Fruit fly (Drosophila melanogaster) ovary, adult (tissue): Measurements from ENCODE around the gene Argp.
A peak's percentile ranks its signal among the peaks of the same experiment; 100 is the strongest.

Source experiments
- CG17801 ChIP-seq: fragments of 200-800 bp; optimal IDR thresholded peaks from 2 replicates; lab custom pipeline; 2019; ENCODE audit warnings: missing biosample characterization, mild to moderate bottlenecking, missing genetic modification characterization, moderate library complexity; ENCODE audit not compliant: partially characterized antibody

Gene Argp

DNA sequence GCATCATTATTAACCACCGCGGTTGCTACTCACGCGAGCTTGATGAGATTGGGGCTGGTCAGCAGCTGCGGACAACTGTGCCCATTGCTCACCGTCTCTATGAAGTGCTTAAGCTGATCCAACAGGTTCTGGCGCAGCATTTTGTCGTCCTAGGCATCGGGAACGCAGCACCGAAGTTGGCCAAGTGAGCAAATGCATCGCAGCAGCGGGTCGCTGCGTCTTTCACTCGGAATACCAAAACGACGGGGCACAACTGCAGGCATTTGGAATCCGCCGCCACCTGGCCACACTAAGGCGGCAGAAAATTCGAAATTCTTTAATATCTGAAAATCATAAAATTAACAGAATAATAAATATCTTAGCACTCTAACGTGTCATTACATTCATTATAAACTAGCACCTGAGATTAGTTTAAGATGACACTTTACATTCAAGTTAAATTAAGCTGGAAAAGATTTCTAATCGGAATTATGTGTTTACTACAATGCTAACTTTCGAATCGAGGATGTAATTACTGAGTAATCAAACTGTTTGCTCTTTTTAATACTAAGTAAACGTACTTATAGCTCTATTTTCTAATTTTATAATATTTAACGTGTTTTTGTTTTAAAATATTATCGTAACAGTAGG, 26.6 kb downstream of the Argp start:
- no peak for TF ChIP-seq CG17801 (GFP tag; lab: Kevin White, UChicago)

- TF ChIP-seq CG17801 (GFP tag; lab: Kevin White, UChicago) = no peak
Measured at dm6 chr3R:13676137-13677086, 33.3 kb downstream of the Argp start, which contains the start of the genes Lkb1 and CG9588. Gene Lkb1 (plus strand): TSS chr3R:13676549. Gene CG9588 (minus strand): TSS chr3R:13676681.

- no peak for TF ChIP-seq CG17801 (GFP tag; lab: Kevin White, UChicago)
Measured at dm6 chr3R:13674492-13675033, 35.2 kb downstream of the Argp start, which contains the start of gene Task6. Gene Task6 (minus strand): TSS chr3R:13674542.

dm6 chr3R:13672898-13673297, 36.8 kb downstream of the Argp start:
- TF ChIP-seq CG17801 (GFP tag; lab: Kevin White, UChicago) = no peak

- TF ChIP-seq CG17801 (GFP tag; lab: Kevin White, UChicago) = no peak
Measured at dm6 chr3R:13665992-13666391, 43.7 kb downstream of the Argp start.

DNA sequence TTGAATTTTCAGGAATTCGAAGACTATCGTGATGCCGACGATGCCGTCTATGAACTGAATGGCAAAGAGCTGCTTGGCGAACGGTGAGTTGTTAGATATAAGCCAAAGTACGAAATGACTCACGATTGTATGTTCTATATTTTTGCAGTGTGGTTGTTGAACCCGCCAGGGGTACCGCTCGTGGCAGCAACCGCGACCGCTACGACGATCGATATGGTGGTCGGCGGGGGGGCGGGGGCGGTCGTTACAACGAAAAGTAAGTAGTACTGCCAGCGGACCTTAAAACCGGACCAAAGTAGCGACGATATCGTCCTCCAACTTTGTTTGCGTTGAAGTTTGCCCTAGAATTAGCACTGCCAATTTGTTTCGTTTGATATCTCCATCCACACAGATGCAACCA, 47.6 kb downstream of the Argp start:
- TF ChIP-seq CG17801 (GFP tag; lab: Kevin White, UChicago) = no peak

DNA sequence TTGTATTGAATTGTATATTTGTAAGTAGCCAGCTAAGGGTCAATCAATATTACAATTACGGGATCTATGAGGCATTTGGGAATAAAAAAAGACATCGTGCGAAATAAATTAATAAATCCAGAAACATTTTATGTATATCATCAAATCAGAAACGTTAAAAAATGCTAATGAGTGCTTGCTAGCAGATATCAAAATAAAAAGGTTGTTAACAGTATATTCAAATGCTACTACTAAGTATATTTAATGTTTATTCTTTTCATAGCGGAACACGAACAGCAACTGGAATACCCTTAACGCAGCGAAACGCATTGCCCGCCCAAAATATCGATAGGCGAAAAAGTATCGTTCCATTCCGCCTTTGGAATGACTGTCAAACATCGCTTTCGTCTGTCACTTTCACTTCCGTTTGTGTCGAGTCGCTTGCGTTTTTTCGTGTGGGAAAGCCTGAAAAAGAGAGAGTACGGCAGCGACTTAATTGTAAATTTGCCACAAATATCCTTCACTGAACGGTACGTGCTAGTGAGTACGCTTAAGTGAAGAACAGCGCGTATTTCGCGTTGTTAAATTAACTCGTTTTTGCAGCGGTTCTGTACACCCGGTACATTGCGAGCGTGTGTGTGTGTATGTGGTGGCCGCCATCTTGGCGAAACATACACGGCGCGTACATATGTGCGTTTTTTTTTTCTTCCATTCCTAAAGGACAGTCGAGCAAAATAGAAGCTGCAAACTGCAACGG, 48.6 kb downstream of the Argp start, which contains the start of gene B52:
Gene B52, plus strand, starts transcription at position 388 of the 736 bp plus-strand sequence.
- TF ChIP-seq CG17801 (GFP tag; lab: Kevin White, UChicago) = peak; percentile 88

DNA sequence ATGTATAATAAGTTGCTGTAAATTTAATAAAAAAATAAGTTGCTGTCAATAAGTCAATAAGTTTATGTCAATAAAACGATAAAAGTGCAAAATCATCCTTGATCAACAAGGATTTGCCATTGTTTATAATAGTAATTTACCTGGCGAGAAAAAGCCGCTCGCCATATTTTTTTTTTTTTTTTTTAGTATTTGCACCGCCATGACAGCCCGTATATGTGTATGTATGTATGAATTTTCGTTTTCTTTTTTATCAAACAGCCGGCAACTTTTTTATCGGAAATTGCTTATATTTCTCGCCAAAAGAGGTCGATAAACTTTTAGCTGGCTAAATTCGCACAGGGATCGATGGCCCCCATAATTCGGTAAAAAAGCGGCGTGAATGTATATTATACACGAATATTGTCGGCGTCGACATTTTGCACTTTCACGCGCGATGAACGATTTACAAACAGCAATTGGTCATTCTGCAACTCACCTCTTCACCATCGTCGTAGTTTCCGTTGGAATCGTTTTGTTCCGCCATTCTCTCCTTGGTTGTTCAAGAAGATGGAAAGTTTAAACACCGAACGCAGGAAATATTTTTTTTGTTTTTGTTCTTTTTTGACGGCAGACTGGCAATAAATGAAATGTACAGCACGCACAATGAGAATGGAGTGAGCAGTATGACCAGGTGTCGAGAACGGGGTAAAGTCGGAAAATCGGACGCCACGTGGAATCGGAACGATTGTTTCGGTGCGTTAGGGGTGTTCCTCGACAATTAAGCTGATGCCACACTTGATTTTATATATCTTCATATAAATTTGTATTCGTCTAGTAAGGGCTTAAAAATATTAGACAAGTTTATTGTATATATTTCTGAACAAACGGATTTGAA, 49.6 kb downstream of the Argp start, which contains the start of gene Hrb87F:
Gene Hrb87F, minus strand, starts transcription at position 667 of the 874 bp plus-strand sequence.
- TF ChIP-seq CG17801 (GFP tag; lab: Kevin White, UChicago) = peak; percentile 51
